Fruit fly (Drosophila melanogaster) whole organism, embryonic: Measurements from ENCODE around the gene CG7728.

Source experiments
- Abd-B ChIP-seq: fragments of 200-800 bp; sonication (Bioruptor generic); optimal IDR thresholded peaks from 2 replicates; lab custom pipeline; 2018; ENCODE audit warnings: missing biosample characterization, mild to moderate bottlenecking, missing genetic modification characterization, moderate library complexity
- CG12236 ChIP-seq: fragments of 200-800 bp; sonication (Bioruptor generic); optimal IDR thresholded peaks from 2 replicates; lab custom pipeline; 2016; ENCODE audit warnings: missing biosample characterization, missing genetic modification characterization
- CG1233 ChIP-seq: fragments of 200-800 bp; sonication (Bioruptor generic); optimal IDR thresholded peaks from 4 replicates; lab custom pipeline; 2018; ENCODE audit warnings: missing biosample characterization, mild to moderate bottlenecking, missing genetic modification characterization
- CG12391 ChIP-seq: fragments of 200-800 bp; sonication (Bioruptor generic); optimal IDR thresholded peaks from 3 replicates; lab custom pipeline; 2018; ENCODE audit warnings: missing biosample characterization, mild to moderate bottlenecking, missing genetic modification characterization, moderate library complexity
- CG14050 ChIP-seq: fragments of 200-800 bp; sonication (Bioruptor generic); IDR thresholded peaks from 3 replicates; pipeline ENCODE4 v1.3.6; 2022; ENCODE audit warnings: missing biosample characterization, missing genetic modification characterization
- CG15514 ChIP-seq: fragments of 200-800 bp; sonication (Bioruptor generic); optimal IDR thresholded peaks from 3 replicates; lab custom pipeline; 2017; ENCODE audit warnings: missing biosample characterization, missing genetic modification characterization, mild to moderate bottlenecking, moderate library complexity, missing genetic modification reagents
- CG17912 ChIP-seq: fragments of 200-800 bp; sonication (Bioruptor generic); optimal IDR thresholded peaks from 2 replicates; lab custom pipeline; 2018; ENCODE audit warnings: missing biosample characterization, mild to moderate bottlenecking, missing genetic modification characterization
- CG18476 ChIP-seq: fragments of 200-800 bp; sonication (Bioruptor generic); optimal IDR thresholded peaks from 2 replicates; lab custom pipeline; 2016; ENCODE audit warnings: missing biosample characterization, mild to moderate bottlenecking, missing genetic modification characterization
- CG32767 ChIP-seq: fragments of 200-800 bp; sonication (Bioruptor generic); IDR thresholded peaks from 2 replicates; pipeline ENCODE4 v1.3.6; 2022; ENCODE audit warnings: missing biosample characterization, missing genetic modification characterization
- CG33557 ChIP-seq: fragments of 200-800 bp; sonication (Bioruptor generic); optimal IDR thresholded peaks from 2 replicates; lab custom pipeline; 2019; ENCODE audit warnings: missing biosample characterization, mild to moderate bottlenecking, missing genetic modification characterization, moderate library complexity
- CG3407 ChIP-seq: fragments of 200-800 bp; sonication (Bioruptor generic); optimal IDR thresholded peaks from 2 replicates; lab custom pipeline; 2018; ENCODE audit warnings: missing biosample characterization, mild to moderate bottlenecking, missing genetic modification characterization
- CG3995 ChIP-seq: fragments of 200-800 bp; sonication (Bioruptor generic); optimal IDR thresholded peaks from 3 replicates; lab custom pipeline; 2016; ENCODE audit warnings: missing biosample characterization, missing genetic modification characterization
- CG6254 ChIP-seq: fragments of 200-800 bp; sonication (Bioruptor generic); optimal IDR thresholded peaks from 3 replicates; lab custom pipeline; 2017; ENCODE audit warnings: mild to moderate bottlenecking, missing biosample characterization, missing genetic modification reagents, missing genetic modification characterization
- CG6654 ChIP-seq: fragments of 200-800 bp; sonication (Bioruptor generic); optimal IDR thresholded peaks from 2 replicates; lab custom pipeline; 2017; ENCODE audit warnings: missing biosample characterization, mild to moderate bottlenecking, missing genetic modification characterization
- CG6813 ChIP-seq: fragments of 200-800 bp; sonication (Bioruptor generic); optimal IDR thresholded peaks from 2 replicates; lab custom pipeline; 2017; ENCODE audit warnings: missing biosample characterization, missing genetic modification characterization, mild to moderate bottlenecking, moderate library complexity, missing genetic modification reagents
- CG7271 ChIP-seq: fragments of 200-800 bp; sonication (Bioruptor generic); optimal IDR thresholded peaks from 2 replicates; lab custom pipeline; 2018; ENCODE audit warnings: missing biosample characterization, mild to moderate bottlenecking, missing genetic modification characterization, moderate library complexity
- CG8290 ChIP-seq, 3 experiments: fragments of 200-800 bp; sonication (Bioruptor generic); optimal IDR thresholded peaks; 2 replicates each; lab custom pipeline; 2016 to 2019; ENCODE audit warnings: missing biosample characterization in 3 of 3, missing genetic modification characterization in 3 of 3, mild to moderate bottlenecking in 2 of 3, moderate library complexity in 1 of 3
- CG9727 ChIP-seq: fragments of 200-800 bp; sonication (Bioruptor generic); optimal IDR thresholded peaks from 3 replicates; lab custom pipeline; 2017; ENCODE audit warnings: missing biosample characterization, mild to moderate bottlenecking, missing genetic modification characterization
- D19B ChIP-seq: fragments of 200-800 bp; sonication (Bioruptor generic); optimal IDR thresholded peaks from 2 replicates; lab custom pipeline; 2017; ENCODE audit warnings: missing biosample characterization, mild to moderate bottlenecking, missing genetic modification characterization
- Dip2 ChIP-seq: fragments of 200-800 bp; sonication (Bioruptor generic); IDR thresholded peaks from 2 replicates; pipeline ENCODE4 v1.3.6; 2022; ENCODE audit warnings: missing biosample characterization, missing genetic modification characterization
- Doc3 ChIP-seq: fragments of 200-800 bp; sonication (Bioruptor generic); IDR thresholded peaks from 3 replicates; pipeline ENCODE4 v1.3.6; 2022; ENCODE audit warnings: missing biosample characterization, missing genetic modification characterization; ENCODE audit not compliant: partially characterized antibody
- Dref ChIP-seq: fragments of 200-800 bp; sonication (Bioruptor generic); IDR thresholded peaks from 2 replicates; pipeline ENCODE4 v1.3.6; 2022; ENCODE audit warnings: missing biosample characterization, missing genetic modification characterization
- Fer1 ChIP-seq: fragments of 200-800 bp; sonication (Bioruptor generic); optimal IDR thresholded peaks from 2 replicates; lab custom pipeline; 2017; ENCODE audit warnings: missing biosample characterization, mild to moderate bottlenecking, missing genetic modification characterization
- HLH54F ChIP-seq: fragments of 200-800 bp; sonication (Bioruptor generic); optimal IDR thresholded peaks from 3 replicates; lab custom pipeline; 2016; ENCODE audit warnings: missing biosample characterization, missing genetic modification characterization
- Hand ChIP-seq: fragments of 200-800 bp; sonication (Bioruptor generic); optimal IDR thresholded peaks from 2 replicates; lab custom pipeline; 2017; ENCODE audit warnings: mild to moderate bottlenecking, missing biosample characterization, missing genetic modification reagents, missing genetic modification characterization
- HmgD ChIP-seq: fragments of 200-800 bp; sonication (Bioruptor generic); optimal IDR thresholded peaks from 3 replicates; lab custom pipeline; 2016; ENCODE audit warnings: missing biosample characterization, missing genetic modification characterization
- Hmx ChIP-seq: fragments of 200-800 bp; sonication (Bioruptor generic); optimal IDR thresholded peaks from 2 replicates; lab custom pipeline; 2016; ENCODE audit warnings: missing biosample characterization, missing genetic modification characterization
- Rfx ChIP-seq: fragments of 200-800 bp; sonication (Bioruptor generic); IDR thresholded peaks from 2 replicates; pipeline ENCODE4 v1.3.6; 2022; ENCODE audit warnings: missing biosample characterization, missing genetic modification characterization
- Sin3A ChIP-seq: fragments of >200 bp; optimal IDR thresholded peaks from 2 replicates; lab custom pipeline; 2018
- Xbp1 ChIP-seq: fragments of 200-800 bp; sonication (Bioruptor generic); optimal IDR thresholded peaks from 3 replicates; lab custom pipeline; 2016; ENCODE audit warnings: missing biosample characterization, mild to moderate bottlenecking, missing genetic modification characterization
- Xrp1 ChIP-seq: fragments of 200-800 bp; sonication (Bioruptor generic); IDR thresholded peaks from 2 replicates; pipeline ENCODE4 v1.3.6; 2022; ENCODE audit warnings: missing biosample characterization, missing genetic modification characterization
- al ChIP-seq: fragments of 200-800 bp; sonication (Bioruptor generic); IDR thresholded peaks from 2 replicates; pipeline ENCODE4 v1.3.6; 2022; ENCODE audit warnings: missing biosample characterization, missing genetic modification characterization
- aop ChIP-seq: fragments of 200-800 bp; sonication (Bioruptor generic); IDR thresholded peaks from 2 replicates; pipeline ENCODE4 v1.3.6; 2022; ENCODE audit warnings: missing biosample characterization, missing genetic modification characterization
- chn ChIP-seq: fragments of 200-800 bp; sonication (Bioruptor generic); optimal IDR thresholded peaks from 2 replicates; lab custom pipeline; 2016; ENCODE audit warnings: missing biosample characterization, missing genetic modification characterization
- dimm ChIP-seq: fragments of 200-800 bp; sonication (Bioruptor generic); IDR thresholded peaks from 2 replicates; pipeline ENCODE4 v1.3.6; 2022; ENCODE audit warnings: missing biosample characterization, missing genetic modification characterization
- ftz-f1 ChIP-seq: fragments of 200-800 bp; sonication (Bioruptor generic); optimal IDR thresholded peaks from 2 replicates; lab custom pipeline; 2016; ENCODE audit warnings: missing biosample characterization, missing genetic modification characterization
- gce ChIP-seq: fragments of 200-800 bp; sonication (Bioruptor generic); IDR thresholded peaks from 3 replicates; pipeline ENCODE4 v1.3.6; 2022; ENCODE audit warnings: missing biosample characterization, missing genetic modification characterization
- lilli ChIP-seq: fragments of 200-800 bp; sonication (Bioruptor generic); optimal IDR thresholded peaks from 3 replicates; lab custom pipeline; 2016; ENCODE audit warnings: missing biosample characterization, missing genetic modification characterization
- lmd ChIP-seq: fragments of 200-800 bp; sonication (Bioruptor generic); IDR thresholded peaks from 2 replicates; pipeline ENCODE4 v1.3.6; 2022; ENCODE audit warnings: missing biosample characterization, missing genetic modification characterization
- nom ChIP-seq: fragments of 200-800 bp; sonication (Bioruptor generic); optimal IDR thresholded peaks from 2 replicates; lab custom pipeline; 2017; ENCODE audit warnings: missing biosample characterization, missing genetic modification characterization, mild to moderate bottlenecking, moderate library complexity, missing genetic modification reagents
- org-1 ChIP-seq: fragments of 200-800 bp; sonication (Bioruptor generic); optimal IDR thresholded peaks from 2 replicates; lab custom pipeline; 2017; ENCODE audit warnings: missing biosample characterization, missing genetic modification characterization
- pho ChIP-seq: fragments of 200-800 bp; sonication (Bioruptor generic); optimal IDR thresholded peaks from 2 replicates; lab custom pipeline; 2016; ENCODE audit warnings: missing biosample characterization, missing genetic modification characterization
- seq ChIP-seq: fragments of 200-800 bp; sonication (Bioruptor generic); IDR thresholded peaks from 2 replicates; pipeline ENCODE4 v1.3.6; 2022; ENCODE audit warnings: missing biosample characterization, missing genetic modification characterization
- so ChIP-seq: fragments of 200-800 bp; sonication (Bioruptor generic); IDR thresholded peaks from 3 replicates; pipeline ENCODE4 v1.3.6; 2022; ENCODE audit warnings: missing biosample characterization, missing genetic modification characterization
- sr ChIP-seq: fragments of 200-800 bp; sonication (Bioruptor generic); IDR thresholded peaks from 3 replicates; pipeline ENCODE4 v1.3.6; 2022; ENCODE audit warnings: missing biosample characterization, missing genetic modification characterization
- tio ChIP-seq: fragments of 200-800 bp; sonication (Bioruptor generic); optimal IDR thresholded peaks from 2 replicates; lab custom pipeline; 2017; ENCODE audit warnings: missing biosample characterization, missing genetic modification characterization, inconsistent platforms
- vfl ChIP-seq: fragments of 200-800 bp; sonication (Bioruptor generic); optimal IDR thresholded peaks from 2 replicates; lab custom pipeline; 2016; ENCODE audit warnings: missing biosample characterization, missing genetic modification characterization
- wdn ChIP-seq: fragments of 200-800 bp; sonication (Bioruptor generic); IDR thresholded peaks from 2 replicates; pipeline ENCODE4 v1.3.6; 2022; ENCODE audit warnings: missing biosample characterization, missing genetic modification characterization
- zfh1 ChIP-seq: fragments of 200-800 bp; sonication (Bioruptor generic); IDR thresholded peaks from 3 replicates; pipeline ENCODE4 v1.3.6; 2022; ENCODE audit warnings: missing biosample characterization, missing genetic modification characterization

The CG7728 gene

DNA sequence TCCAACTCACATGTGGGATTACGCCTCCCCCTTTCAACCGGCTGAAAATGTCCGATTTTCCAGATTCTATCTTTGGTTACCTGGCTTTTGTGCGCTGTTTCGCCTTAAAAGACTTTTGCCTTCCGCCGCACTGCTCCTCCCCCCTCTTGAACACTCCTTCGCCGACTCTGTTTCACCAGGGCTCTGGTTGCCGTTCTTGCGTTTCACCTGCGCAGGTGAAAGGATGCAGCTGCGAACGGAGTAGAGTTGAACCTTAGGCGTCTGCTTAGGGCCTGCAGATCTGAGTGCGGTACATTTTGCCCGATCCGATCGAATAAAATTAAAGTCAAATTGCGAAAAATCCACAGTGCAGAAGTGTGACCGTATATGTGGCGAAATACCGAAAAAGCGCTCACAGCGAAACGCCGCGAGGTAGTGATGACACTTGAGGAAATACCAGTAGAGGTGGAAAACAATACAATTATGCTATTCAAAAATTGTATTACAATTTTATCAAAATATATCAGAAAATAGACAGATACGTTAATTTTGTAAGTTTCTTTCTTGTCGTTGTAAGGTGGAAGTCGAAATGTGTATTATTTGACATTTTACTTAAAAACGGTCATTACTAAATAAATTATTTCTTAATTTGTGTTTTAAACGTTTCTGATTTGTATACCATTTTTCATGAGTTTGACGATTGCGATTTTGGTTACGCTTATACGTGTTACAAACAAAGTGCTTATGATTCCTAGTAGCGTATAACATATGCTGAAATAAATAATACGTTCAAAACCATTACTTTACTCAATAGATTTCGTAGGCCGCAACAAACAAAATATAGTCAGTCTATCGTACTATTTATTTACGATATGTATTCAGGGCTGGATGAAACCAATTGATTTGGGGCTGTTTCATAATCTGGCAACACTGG is at the start of gene CG7728, which contains the start of gene CG6664 (continued):
- TF ChIP-seq D19B (GFP tag; lab: Kevin White, UChicago) (no peak), CG33557 (GFP tag; lab: Kevin White, UChicago) (peak; percentile 55), dimm (GFP tag; lab: Robert Waterston, UW) (no peak), CG3995 (GFP tag; lab: Kevin White, UChicago) (no peak), CG17912 (GFP tag; lab: Kevin White, UChicago) (peak; percentile 71), Rfx (GFP tag; lab: Robert Waterston, UW) (peak; percentile 72), zfh1 (peak; percentile 59; the same call in 2 of the 3 replicates), org-1 (GFP tag; lab: Kevin White, UChicago) (no peak), CG18476 (GFP tag; lab: Kevin White, UChicago) (peak; percentile 40), CG12236 (GFP tag; lab: Kevin White, UChicago) (no peak), vfl (peak; percentile 35), seq (GFP tag; lab: Robert Waterston, UW) (no peak), CG8290 (GFP tag; optimal IDR thresholded peaks at IDR 0.05; lab: Kevin White, UChicago) (peak; percentile 5), CG8290 (tag; optimal IDR thresholded peaks at IDR 0.05; lab: Kevin White, UChicago) (peak; percentile 27 to 47), gce (GFP tag; lab: Robert Waterston, UW) (no peak), CG32767 (GFP tag; lab: Robert Waterston, UW) (no peak), CG9727 (GFP tag; lab: Kevin White, UChicago) (peak; percentile 67), Hmx (GFP tag; lab: Kevin White, UChicago) (no peak), Dref (GFP tag; lab: Robert Waterston, UW) (peak; percentile 39), Xbp1 (peak; percentile 60), CG7271 (no peak), Dip2 (no peak), HmgD (GFP tag; lab: Kevin White, UChicago) (peak; percentile 10), pho (peak; percentile 53), aop (GFP tag; lab: Robert Waterston, UW) (no peak), CG3407 (GFP tag; lab: Kevin White, UChicago) (no peak), Hand (no peak), Doc3 (GFP tag; lab: Robert Waterston, UW) (peak; percentile 48; the same call in 1 of the 3 replicates), CG1233 (GFP tag; lab: Kevin White, UChicago) (peak; percentile 34), Xrp1 (GFP tag; lab: Robert Waterston, UW) (no peak), lmd (GFP tag; lab: Robert Waterston, UW) (peak; percentile 21; the same call in 1 of the 2 replicates), ftz-f1 (no peak), CG6254 (GFP tag; lab: Kevin White, UChicago) (no peak), so (GFP tag; lab: Robert Waterston, UW) (0 out of 3 replicates have a peak, but pooled peaks have one; percentile 41), lilli (GFP tag; lab: Kevin White, UChicago) (peak; percentile 64), HLH54F (GFP tag; lab: Kevin White, UChicago) (peak; percentile 44), wdn (GFP tag; lab: Robert Waterston, UW) (no peak), Abd-B (GFP tag; lab: Kevin White, UChicago) (peak; percentile 40), CG14050 (GFP tag; lab: Robert Waterston, UW) (0 out of 3 replicates have a peak, but pooled peaks have one; percentile 11), nom (GFP tag; lab: Kevin White, UChicago) (no peak), Sin3A (lab: Kevin White, UChicago) (peak; percentile 40), sr (no peak), CG15514 (GFP tag; lab: Kevin White, UChicago) (peak; percentile 25), CG12391 (peak; percentile 59), Fer1 (GFP tag; lab: Kevin White, UChicago) (peak; percentile 28), tio (no peak), al (GFP tag; lab: Robert Waterston, UW) (peak; percentile 52), CG6813 (GFP tag; lab: Kevin White, UChicago) (no peak), CG6654 (GFP tag; lab: Kevin White, UChicago) (no peak), chn (GFP tag; lab: Kevin White, UChicago) (peak; percentile 7)
